Fruit fly (Drosophila melanogaster) whole organism, pupa: Measurements from ENCODE around the gene FoxP.

Source experiments
- CG10348 ChIP-seq: fragments of 200-800 bp; sonication (Bioruptor generic); IDR thresholded peaks from 2 replicates; pipeline ENCODE4 v1.3.6; 2022; ENCODE audit warnings: missing biosample characterization, missing genetic modification characterization
- CG12605 ChIP-seq: fragments of 200-800 bp; sonication (Bioruptor generic); IDR thresholded peaks from 2 replicates; pipeline ENCODE4 v1.3.6; 2022; ENCODE audit warnings: missing biosample characterization, missing genetic modification characterization
- CG13204 ChIP-seq: fragments of 200-800 bp; sonication (Bioruptor generic); optimal IDR thresholded peaks from 2 replicates; lab custom pipeline; 2018; ENCODE audit warnings: missing biosample characterization, mild to moderate bottlenecking, missing genetic modification characterization, moderate library complexity
- CG14655 ChIP-seq: fragments of 200-800 bp; sonication (Bioruptor generic); optimal IDR thresholded peaks from 3 replicates; lab custom pipeline; 2017; ENCODE audit warnings: mild to moderate bottlenecking, missing biosample characterization, missing genetic modification reagents, missing genetic modification characterization
- CG15710 ChIP-seq: fragments of 200-800 bp; sonication (Bioruptor generic); optimal IDR thresholded peaks from 2 replicates; lab custom pipeline; 2018; ENCODE audit warnings: missing biosample characterization, mild to moderate bottlenecking, missing genetic modification characterization, moderate library complexity
- CG17806 ChIP-seq: fragments of 200-800 bp; sonication (Bioruptor generic); optimal IDR thresholded peaks from 2 replicates; lab custom pipeline; 2018; ENCODE audit warnings: missing biosample characterization, mild to moderate bottlenecking, missing genetic modification characterization, moderate library complexity
- CG32121 ChIP-seq: fragments of 200-800 bp; sonication (Bioruptor generic); IDR thresholded peaks from 2 replicates; pipeline ENCODE4 v1.3.6; 2022; ENCODE audit warnings: missing biosample characterization, missing genetic modification characterization
- CG34367 ChIP-seq: fragments of 200-800 bp; sonication (Bioruptor generic); optimal IDR thresholded peaks from 2 replicates; lab custom pipeline; 2018; ENCODE audit warnings: missing biosample characterization, mild to moderate bottlenecking, missing genetic modification characterization
- CG4496 ChIP-seq: fragments of 200-800 bp; sonication (Bioruptor generic); IDR thresholded peaks from 3 replicates; pipeline ENCODE4 v1.3.6; 2022; ENCODE audit warnings: missing biosample characterization, missing genetic modification characterization
- CG8159 ChIP-seq: fragments of 200-800 bp; sonication (Bioruptor generic); optimal IDR thresholded peaks from 3 replicates; lab custom pipeline; 2018; ENCODE audit warnings: missing biosample characterization, mild to moderate bottlenecking, missing genetic modification characterization, moderate library complexity
- CG8301 ChIP-seq: fragments of 200-800 bp; sonication (Bioruptor generic); optimal IDR thresholded peaks from 2 replicates; lab custom pipeline; 2018; ENCODE audit warnings: missing biosample characterization, mild to moderate bottlenecking, missing genetic modification characterization
- CG9948 ChIP-seq: fragments of 200-800 bp; sonication (Bioruptor generic); optimal IDR thresholded peaks from 2 replicates; lab custom pipeline; 2018; ENCODE audit warnings: missing biosample characterization, mild to moderate bottlenecking, missing genetic modification characterization, moderate library complexity
- D1 ChIP-seq: fragments of 200-800 bp; sonication (Bioruptor generic); optimal IDR thresholded peaks from 2 replicates; lab custom pipeline; 2018; ENCODE audit warnings: missing biosample characterization, mild to moderate bottlenecking, missing genetic modification characterization, moderate library complexity
- EcR ChIP-seq: fragments of 200-800 bp; sonication (Bioruptor generic); optimal IDR thresholded peaks from 3 replicates; lab custom pipeline; 2019; ENCODE audit warnings: missing biosample characterization, missing genetic modification characterization, mild to moderate bottlenecking, moderate library complexity, missing genetic modification reagents
- Ets98B ChIP-seq: fragments of 200-800 bp; sonication (Bioruptor generic); IDR thresholded peaks from 2 replicates; pipeline ENCODE4 v1.3.6; 2022; ENCODE audit warnings: missing biosample characterization, missing genetic modification characterization
- Pif1A ChIP-seq: fragments of 200-800 bp; sonication (Bioruptor generic); optimal IDR thresholded peaks from 3 replicates; lab custom pipeline; 2016; ENCODE audit warnings: missing biosample characterization, missing genetic modification characterization
- Pif1B ChIP-seq: fragments of 200-800 bp; sonication (Bioruptor generic); optimal IDR thresholded peaks from 3 replicates; lab custom pipeline; 2016; ENCODE audit warnings: missing biosample characterization, missing genetic modification characterization
- Snoo ChIP-seq: fragments of 200-800 bp; sonication (Bioruptor generic); optimal IDR thresholded peaks from 3 replicates; lab custom pipeline; 2017; ENCODE audit warnings: missing biosample characterization, mild to moderate bottlenecking, missing genetic modification characterization, inconsistent platforms
- fd96Ca ChIP-seq: fragments of 200-800 bp; sonication (Bioruptor generic); IDR thresholded peaks from 3 replicates; pipeline ENCODE4 v1.3.6; 2022; ENCODE audit warnings: missing biosample characterization, missing genetic modification characterization
- gl ChIP-seq: fragments of 200-800 bp; sonication (Bioruptor generic); optimal IDR thresholded peaks from 2 replicates; lab custom pipeline; 2018; ENCODE audit warnings: missing biosample characterization, mild to moderate bottlenecking, missing genetic modification characterization
- rn ChIP-seq: fragments of 200-800 bp; sonication (Bioruptor generic); IDR thresholded peaks from 2 replicates; pipeline ENCODE4 v1.3.6; 2022; ENCODE audit warnings: missing biosample characterization, missing genetic modification characterization

The FoxP gene

dm6 chr3R:9771519-9771972, 40.9 kb upstream of the FoxP start, which contains the start of gene CG9471:
Gene CG9471 (minus strand): TSS chr3R:9771542.
- no peak for TF ChIP-seq CG14655 (GFP tag; lab: Kevin White, UChicago)
- TF ChIP-seq CG34367 (tag; lab: Kevin White, UChicago), result peak; percentile 89
- TF ChIP-seq CG12605 (GFP tag; lab: Robert Waterston, UW), result peak; percentile 94
- peak; percentile 82 for TF ChIP-seq rn (GFP tag; lab: Robert Waterston, UW)
- TF ChIP-seq Pif1A, result peak; percentile 95
- TF ChIP-seq fd96Ca, result peak; percentile 42; the same call in 1 of the 3 replicates
- peak; percentile 92 for TF ChIP-seq Snoo (tag; lab: Kevin White, UChicago)
- peak; percentile 91 for TF ChIP-seq CG8159 (tag; lab: Kevin White, UChicago)
- peak; percentile 25 for TF ChIP-seq EcR (GFP tag; lab: Kevin White, UChicago)
- peak; percentile 93 for TF ChIP-seq Pif1B (GFP tag; lab: Kevin White, UChicago)
- TF ChIP-seq CG8301 (tag; lab: Kevin White, UChicago), result peak; percentile 91
- TF ChIP-seq CG32121 (GFP tag; lab: Robert Waterston, UW), result peak; percentile 91
- TF ChIP-seq Ets98B, result peak; percentile 95
- TF ChIP-seq CG13204, result no peak
- peak; percentile 77 for TF ChIP-seq gl (tag; lab: Kevin White, UChicago)
- TF ChIP-seq CG9948 (tag; lab: Kevin White, UChicago), result peak; percentile 89
- TF ChIP-seq CG17806 (tag; lab: Kevin White, UChicago), result peak; percentile 93
- peak; percentile 59 for TF ChIP-seq CG10348 (GFP tag; lab: Robert Waterston, UW)
- TF ChIP-seq CG15710 (tag; lab: Kevin White, UChicago), result peak; percentile 91
- peak; percentile 97 for TF ChIP-seq CG4496 (GFP tag; lab: Robert Waterston, UW)
- no peak for TF ChIP-seq D1 (tag; lab: Kevin White, UChicago)

DNA sequence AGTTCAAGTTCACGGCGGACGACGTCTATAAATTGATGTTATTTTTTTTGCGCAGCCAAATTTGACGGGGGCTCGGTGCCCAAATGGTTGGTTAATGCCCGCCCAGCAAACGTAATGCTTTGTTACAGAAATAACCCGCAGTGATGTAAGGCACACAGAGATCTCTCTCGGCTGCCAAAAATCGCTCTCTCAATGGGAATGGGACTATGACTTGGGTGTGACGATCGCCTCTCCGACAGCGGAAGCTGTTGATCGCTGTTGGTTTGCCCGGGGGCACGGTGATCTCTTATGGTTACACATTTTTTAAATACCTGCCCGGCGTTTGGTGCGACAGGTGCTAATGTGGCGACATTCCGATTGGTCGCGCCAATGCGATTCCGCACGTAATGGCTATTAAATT, 39.5 kb upstream of the FoxP start:
- TF ChIP-seq CG8159 (tag; lab: Kevin White, UChicago), result no peak
- no peak for TF ChIP-seq Ets98B
- TF ChIP-seq CG32121 (GFP tag; lab: Robert Waterston, UW), result peak; percentile 46; the same call in 1 of the 2 replicates
- TF ChIP-seq, all 21 proteins: peak for 1

DNA sequence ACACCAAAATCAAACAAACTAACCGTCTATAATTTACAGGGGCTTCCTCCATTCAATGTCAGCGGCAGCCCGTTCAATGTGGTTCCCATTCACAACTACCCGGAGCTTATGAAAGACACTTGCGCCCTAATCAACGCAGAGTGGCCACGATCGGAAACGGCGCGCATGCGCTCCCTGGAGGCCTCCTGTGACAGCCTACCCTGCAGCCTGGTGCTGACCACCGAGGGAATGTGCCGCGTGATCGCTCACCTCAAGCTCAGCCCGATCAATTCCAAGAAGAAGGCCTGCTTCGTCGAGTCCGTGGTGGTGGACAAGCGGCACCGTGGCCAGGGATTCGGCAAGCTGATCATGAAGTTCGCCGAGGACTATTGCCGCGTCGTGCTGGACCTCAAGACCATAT, 38.2 kb upstream of the FoxP start, which contains the start of gene MED6:
Gene MED6, minus strand, starts transcription at position 101 of the 400 bp plus-strand sequence.
- TF ChIP-seq rn (GFP tag; lab: Robert Waterston, UW), result no peak
- TF ChIP-seq CG8159 (tag; lab: Kevin White, UChicago), result no peak
- TF ChIP-seq CG12605 (GFP tag; lab: Robert Waterston, UW), result no peak
- no peak for TF ChIP-seq fd96Ca
- no peak for TF ChIP-seq gl (tag; lab: Kevin White, UChicago)
- TF ChIP-seq CG15710 (tag; lab: Kevin White, UChicago), result no peak
- no peak for TF ChIP-seq CG13204
- no peak for TF ChIP-seq D1 (tag; lab: Kevin White, UChicago)
- TF ChIP-seq EcR (GFP tag; lab: Kevin White, UChicago), result no peak
- no peak for TF ChIP-seq Pif1B (GFP tag; lab: Kevin White, UChicago)
- no peak for TF ChIP-seq Ets98B
- TF ChIP-seq CG4496 (GFP tag; lab: Robert Waterston, UW), result no peak
- TF ChIP-seq CG14655 (GFP tag; lab: Kevin White, UChicago), result no peak
- no peak for TF ChIP-seq CG9948 (tag; lab: Kevin White, UChicago)
- TF ChIP-seq CG34367 (tag; lab: Kevin White, UChicago), result no peak
- no peak for TF ChIP-seq CG8301 (tag; lab: Kevin White, UChicago)

DNA sequence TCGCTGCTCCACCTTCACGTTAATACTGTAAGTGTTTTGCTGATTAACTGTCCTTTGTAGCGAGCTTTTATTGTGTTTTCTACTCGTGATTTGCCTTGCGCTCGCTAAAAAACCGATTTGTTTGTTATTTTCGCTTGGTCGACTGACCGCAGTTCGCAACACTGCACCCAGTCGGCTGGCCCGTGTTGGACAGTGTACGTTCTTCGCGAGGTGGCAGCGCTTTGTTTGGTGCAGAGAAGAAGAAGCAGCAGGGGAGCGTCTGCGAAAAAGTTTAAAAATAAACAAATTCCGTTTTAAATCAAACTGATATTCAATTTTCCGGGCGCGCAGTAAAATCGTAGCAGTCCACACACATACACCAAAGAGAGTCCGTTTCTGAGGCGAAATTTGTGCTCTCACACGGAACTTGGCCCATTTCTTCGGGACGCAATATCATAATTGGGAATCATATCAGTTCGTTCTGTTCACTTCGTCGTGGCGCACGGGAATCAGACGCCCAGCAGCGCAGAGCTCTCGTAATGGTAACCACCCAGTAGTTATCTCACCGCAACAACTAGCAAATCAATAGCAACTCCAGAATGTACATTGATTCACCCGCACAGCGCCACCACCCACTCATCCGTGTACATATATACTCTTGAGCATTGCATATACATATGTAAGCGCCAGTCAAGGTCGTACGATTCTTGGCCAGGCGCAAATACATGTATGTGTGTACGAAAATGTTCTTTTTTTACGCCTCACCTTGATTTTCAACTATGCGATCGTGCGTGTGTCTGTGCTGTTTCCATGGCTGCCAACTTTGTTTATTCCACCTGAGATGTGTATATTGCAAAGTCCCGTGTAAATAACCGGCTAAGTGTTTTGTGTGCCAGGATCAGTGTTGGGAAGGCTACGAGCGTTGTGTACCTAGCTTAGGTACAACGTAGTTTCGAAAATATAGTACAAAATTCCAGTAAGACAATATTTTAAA, 37.2 kb upstream of the FoxP start, which contains the start of gene Naa80:
Gene Naa80, plus strand, starts transcription at position 215 of the 973 bp plus-strand sequence.
- TF ChIP-seq CG14655 (GFP tag; lab: Kevin White, UChicago) (no peak), D1 (tag; lab: Kevin White, UChicago) (no peak), CG32121 (GFP tag; lab: Robert Waterston, UW) (no peak), CG8301 (tag; lab: Kevin White, UChicago) (peak; percentile 32), CG12605 (GFP tag; lab: Robert Waterston, UW) (no peak), CG4496 (GFP tag; lab: Robert Waterston, UW) (peak; percentile 37; the same call in 1 of the 3 replicates), CG8159 (tag; lab: Kevin White, UChicago) (peak; percentile 15), EcR (GFP tag; lab: Kevin White, UChicago) (peak; percentile 79), CG15710 (tag; lab: Kevin White, UChicago) (peak; percentile 41), fd96Ca (0 out of 3 replicates have a peak, but pooled peaks have one; percentile 39), CG9948 (tag; lab: Kevin White, UChicago) (no peak), CG10348 (GFP tag; lab: Robert Waterston, UW) (no peak), Ets98B (peak; percentile 52), Pif1A (peak; percentile 80), Pif1B (GFP tag; lab: Kevin White, UChicago) (no peak), CG17806 (tag; lab: Kevin White, UChicago) (peak; percentile 8), CG13204 (no peak), CG34367 (tag; lab: Kevin White, UChicago) (peak; percentile 57), rn (GFP tag; lab: Robert Waterston, UW) (peak; percentile 48; the same call in 1 of the 2 replicates), gl (tag; lab: Kevin White, UChicago) (peak; percentile 62), Snoo (tag; lab: Kevin White, UChicago) (peak; percentile 44)
- TF ChIP-seq, all 21 proteins: peak for 13
